Fruit fly (Drosophila melanogaster) whole organism, adult: ENCODE measurements around the gene srl.

ENCODE experiments used
- CG12768 ChIP-seq: fragments of 200-800 bp; sonication (Bioruptor generic); optimal IDR thresholded peaks from 2 replicates; lab custom pipeline; 2017; ENCODE audit warnings: missing biosample characterization, missing genetic modification characterization, mild to moderate bottlenecking, moderate library complexity, missing genetic modification reagents
- CG14711 ChIP-seq: fragments of 200-800 bp; sonication (Bioruptor generic); optimal IDR thresholded peaks from 2 replicates; lab custom pipeline; 2018; ENCODE audit warnings: missing biosample characterization, mild to moderate bottlenecking, missing genetic modification characterization, moderate library complexity
- CG33017 ChIP-seq: fragments of 200-800 bp; sonication (Bioruptor generic); optimal IDR thresholded peaks from 2 replicates; lab custom pipeline; 2018; ENCODE audit warnings: missing biosample characterization, mild to moderate bottlenecking, missing genetic modification characterization, moderate library complexity
- Hr96 ChIP-seq: fragments of 200-800 bp; sonication (Bioruptor generic); optimal IDR thresholded peaks from 2 replicates; lab custom pipeline; 2016; ENCODE audit warnings: missing biosample characterization, missing genetic modification characterization
- Mnt ChIP-seq: fragments of 200-800 bp; sonication (Bioruptor generic); optimal IDR thresholded peaks from 2 replicates; lab custom pipeline; 2016; ENCODE audit warnings: missing biosample characterization, mild to moderate bottlenecking, missing genetic modification characterization
- bab1 ChIP-seq: fragments of 200-800 bp; sonication (Bioruptor generic); optimal IDR thresholded peaks from 3 replicates; lab custom pipeline; 2019; ENCODE audit warnings: missing biosample characterization, mild to moderate bottlenecking, missing genetic modification characterization, moderate library complexity
- kay ChIP-seq: fragments of 200-800 bp; sonication (Bioruptor generic); peaks from one replicate; lab custom pipeline; 2016; ENCODE audit warnings: missing biosample characterization, missing genetic modification characterization, borderline replicate concordance
- toe ChIP-seq: fragments of 200-800 bp; sonication (Bioruptor generic); optimal IDR thresholded peaks from 2 replicates; lab custom pipeline; 2016; ENCODE audit warnings: missing biosample characterization, missing genetic modification characterization

DNA sequence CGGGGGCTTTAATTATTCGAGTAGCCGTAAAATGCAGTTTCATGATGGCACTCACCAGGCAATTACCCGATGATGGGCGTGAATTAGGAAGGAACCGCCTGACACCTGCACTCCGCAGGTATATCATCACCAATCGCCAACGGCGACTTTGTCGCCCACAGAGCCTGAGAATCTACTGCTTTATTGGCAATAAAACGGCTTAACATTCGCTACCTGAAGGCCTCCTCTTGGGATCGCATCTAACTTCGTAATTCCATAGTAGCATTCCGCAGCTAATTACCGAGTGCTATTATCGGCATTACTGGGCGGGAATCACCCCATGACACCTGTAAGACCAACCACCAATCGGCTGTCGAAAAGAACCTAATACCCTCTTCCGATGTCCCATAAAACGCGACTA, 29.1 kb upstream of the srl start:
- TF ChIP-seq CG12768 (GFP tag; lab: Kevin White, UChicago): no peak
- no peak for TF ChIP-seq CG14711
- TF ChIP-seq Mnt (GFP tag; lab: Kevin White, UChicago): no peak
- no peak for TF ChIP-seq kay (GFP tag; lab: Kevin White, UChicago)
- no peak for TF ChIP-seq toe
- TF ChIP-seq bab1 (GFP tag; lab: Kevin White, UChicago): no peak
- no peak for TF ChIP-seq CG33017 (tag; lab: Kevin White, UChicago)
- TF ChIP-seq Hr96 (GFP tag; lab: Kevin White, UChicago): no peak
